Fruit fly (Drosophila melanogaster) whole organism, pupa: ENCODE data around the gene CG4829.

Experiments
- CG10348 ChIP-seq: fragments of 200-800 bp; sonication (Bioruptor generic); IDR thresholded peaks from 2 replicates; pipeline ENCODE4 v1.3.6; 2022; ENCODE audit warnings: missing biosample characterization, missing genetic modification characterization
- CG14655 ChIP-seq: fragments of 200-800 bp; sonication (Bioruptor generic); optimal IDR thresholded peaks from 3 replicates; lab custom pipeline; 2017; ENCODE audit warnings: mild to moderate bottlenecking, missing biosample characterization, missing genetic modification reagents, missing genetic modification characterization
- CG4496 ChIP-seq: fragments of 200-800 bp; sonication (Bioruptor generic); IDR thresholded peaks from 3 replicates; pipeline ENCODE4 v1.3.6; 2022; ENCODE audit warnings: missing biosample characterization, missing genetic modification characterization
- CG9948 ChIP-seq: fragments of 200-800 bp; sonication (Bioruptor generic); optimal IDR thresholded peaks from 2 replicates; lab custom pipeline; 2018; ENCODE audit warnings: missing biosample characterization, mild to moderate bottlenecking, missing genetic modification characterization, moderate library complexity
- D1 ChIP-seq: fragments of 200-800 bp; sonication (Bioruptor generic); optimal IDR thresholded peaks from 2 replicates; lab custom pipeline; 2018; ENCODE audit warnings: missing biosample characterization, mild to moderate bottlenecking, missing genetic modification characterization, moderate library complexity
- EcR ChIP-seq: fragments of 200-800 bp; sonication (Bioruptor generic); optimal IDR thresholded peaks from 3 replicates; lab custom pipeline; 2019; ENCODE audit warnings: missing biosample characterization, missing genetic modification characterization, mild to moderate bottlenecking, moderate library complexity, missing genetic modification reagents
- fd96Ca ChIP-seq: fragments of 200-800 bp; sonication (Bioruptor generic); IDR thresholded peaks from 3 replicates; pipeline ENCODE4 v1.3.6; 2022; ENCODE audit warnings: missing biosample characterization, missing genetic modification characterization
- gl ChIP-seq: fragments of 200-800 bp; sonication (Bioruptor generic); optimal IDR thresholded peaks from 2 replicates; lab custom pipeline; 2018; ENCODE audit warnings: missing biosample characterization, mild to moderate bottlenecking, missing genetic modification characterization

- no peak for TF ChIP-seq CG4496
- TF ChIP-seq gl = no peak
- no peak for TF ChIP-seq D1 (tag; lab: Kevin White, UChicago)
- peak; percentile 16 for TF ChIP-seq CG14655 (GFP tag; lab: Kevin White, UChicago)
- no peak for TF ChIP-seq fd96Ca
- TF ChIP-seq CG10348 (GFP tag; lab: Robert Waterston, UW) = no peak
- TF ChIP-seq CG9948 (tag; lab: Kevin White, UChicago) = no peak
- no peak for TF ChIP-seq EcR (GFP tag; lab: Kevin White, UChicago)
These were observed 44.5 kb upstream of the CG4829 start for dm6 chrX:16766868-16767431.
